Worm (Caenorhabditis elegans) whole organism, L3 larva: ENCODE data around the gene ddb-1.

Experiments
- aly-2 ChIP-seq: fragments of 150-350 bp; optimal IDR thresholded peaks from 2 replicates; lab custom pipeline; 2014; ENCODE audit warnings: missing biosample characterization, missing genetic modification characterization
- ama-1 ChIP-seq: fragments of 150-350 bp; optimal IDR thresholded peaks from 2 replicates; lab custom pipeline; 2018
- ceh-16 ChIP-seq: sonication (generic microtip); optimal IDR thresholded peaks from 2 replicates; lab custom pipeline; 2017; ENCODE audit warnings: missing biosample characterization, missing genetic modification characterization
- ceh-28 ChIP-seq: fragments of 150-350 bp; optimal IDR thresholded peaks from 2 replicates; lab custom pipeline; 2014; ENCODE audit warnings: missing biosample characterization, missing genetic modification reagents, missing genetic modification characterization
- daf-12 ChIP-seq: fragments of 150-350 bp; optimal IDR thresholded peaks from 2 replicates; lab custom pipeline; 2014; ENCODE audit warnings: missing biosample characterization, missing genetic modification reagents, missing genetic modification characterization
- elt-3 ChIP-seq, 3 experiments: fragments of 150-350 bp in 1 of 3; sonication (generic microtip) in 2 of 3; optimal IDR thresholded peaks; 2 replicates in 2 of 3; 4 replicates in 1 of 3; lab custom pipeline; 2014 to 2017; ENCODE audit warnings: missing biosample characterization in 3 of 3, missing genetic modification characterization in 3 of 3
- lin-15B ChIP-seq: fragments of 150-350 bp; optimal IDR thresholded peaks from 2 replicates; lab custom pipeline; 2014; ENCODE audit warnings: missing biosample characterization, missing genetic modification characterization
- lsy-12 ChIP-seq: sonication (generic microtip); optimal IDR thresholded peaks from 2 replicates; lab custom pipeline; 2016; ENCODE audit warnings: mild to moderate bottlenecking, missing genetic modification characterization, missing compliant biosample characterization
- nhr-28 ChIP-seq: fragments of 150-350 bp; optimal IDR thresholded peaks from 2 replicates; lab custom pipeline; 2014; ENCODE audit warnings: missing biosample characterization, missing genetic modification characterization
- pha-4 ChIP-seq: fragments of 150-350 bp; optimal IDR thresholded peaks from 2 replicates; lab custom pipeline; 2014; ENCODE audit warnings: missing biosample characterization, missing genetic modification reagents, missing genetic modification characterization
- unc-39 ChIP-seq: sonication (generic microtip); optimal IDR thresholded peaks from 4 replicates; lab custom pipeline; 2017; ENCODE audit warnings: missing biosample characterization, missing genetic modification characterization

DNA sequence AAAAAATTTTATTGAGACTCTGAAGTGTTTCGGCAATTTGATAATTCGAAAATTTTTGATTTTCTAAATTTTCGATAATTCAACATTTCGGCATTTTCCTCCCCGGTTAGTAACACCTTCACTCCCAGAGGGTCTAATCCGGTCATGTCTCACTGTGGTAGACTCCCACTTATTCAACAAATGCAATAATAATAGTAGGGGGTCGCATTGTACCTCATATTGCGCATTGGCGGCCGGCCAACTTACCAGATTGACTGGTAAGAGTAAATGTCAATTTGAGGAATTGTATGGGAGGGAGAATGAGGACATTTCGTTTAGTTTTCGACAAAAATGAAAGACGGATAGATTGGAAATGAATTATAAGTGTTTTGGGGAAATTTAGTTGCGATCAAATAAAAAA lies 12.8 kb upstream of the ddb-1 start:
- TF ChIP-seq nhr-28: no peak
- no peak for TF ChIP-seq unc-39
- no peak for TF ChIP-seq daf-12 (tag; lab: Kevin White, UChicago)
- TF ChIP-seq elt-3 (tag; optimal IDR thresholded peaks at IDR 0.05; lab: Kevin White, UChicago): no peak
- no peak for TF ChIP-seq aly-2
- no peak for TF ChIP-seq lsy-12 (tag; lab: Kevin White, UChicago)
- no peak for TF ChIP-seq ama-1
- TF ChIP-seq ceh-28 (tag; lab: Kevin White, UChicago): no peak
- TF ChIP-seq lin-15B: no peak
- no peak for TF ChIP-seq pha-4 (tag; lab: Kevin White, UChicago)
- no peak for TF ChIP-seq ceh-16 (tag; lab: Kevin White, UChicago)
